Fruit fly (Drosophila melanogaster) whole organism, embryonic: ENCODE data around the gene CG8281.

Experiments
- Adf1 ChIP-seq: fragments of 200-800 bp; sonication (Bioruptor generic); IDR thresholded peaks from 2 replicates; pipeline ENCODE4 v1.3.6; 2022; ENCODE audit warnings: missing biosample characterization, missing genetic modification characterization
- Asciz ChIP-seq: fragments of 200-800 bp; sonication (Bioruptor generic); optimal IDR thresholded peaks from 2 replicates; lab custom pipeline; 2017; ENCODE audit warnings: missing biosample characterization, mild to moderate bottlenecking, missing genetic modification characterization, missing genetic modification reagents
- BEAF-32 ChIP-seq: fragments of 200-800 bp; sonication (Bioruptor generic); optimal IDR thresholded peaks from 3 replicates; lab custom pipeline; 2017; ENCODE audit warnings: missing biosample characterization, missing genetic modification characterization, mild to moderate bottlenecking, moderate library complexity, missing genetic modification reagents
- CG10267 ChIP-seq: fragments of 200-800 bp; sonication (Bioruptor generic); optimal IDR thresholded peaks from 2 replicates; lab custom pipeline; 2018; ENCODE audit warnings: missing biosample characterization, mild to moderate bottlenecking, missing genetic modification characterization, moderate library complexity
- CG10321 ChIP-seq: fragments of 200-800 bp; sonication (Bioruptor generic); IDR thresholded peaks from 2 replicates; pipeline ENCODE4 v1.3.6; 2022; ENCODE audit warnings: missing biosample characterization, missing genetic modification characterization
- CG12071 ChIP-seq: fragments of 200-800 bp; sonication (Bioruptor generic); optimal IDR thresholded peaks from 3 replicates; lab custom pipeline; 2018; ENCODE audit warnings: missing biosample characterization, mild to moderate bottlenecking, missing genetic modification characterization
- CG13287 ChIP-seq: fragments of 200-800 bp; sonication (Bioruptor generic); IDR thresholded peaks from 2 replicates; pipeline ENCODE4 v1.3.6; 2022; ENCODE audit warnings: missing biosample characterization, missing genetic modification characterization; ENCODE audit not compliant: partially characterized antibody
- CG15479 ChIP-seq: fragments of 200-800 bp; sonication (Bioruptor generic); optimal IDR thresholded peaks from 3 replicates; lab custom pipeline; 2019; ENCODE audit warnings: missing biosample characterization, mild to moderate bottlenecking, missing genetic modification characterization, moderate library complexity
- CG15696 ChIP-seq: fragments of 200-800 bp; sonication (Bioruptor generic); optimal IDR thresholded peaks from 2 replicates; lab custom pipeline; 2019; ENCODE audit warnings: missing biosample characterization, mild to moderate bottlenecking, missing genetic modification characterization, moderate library complexity
- CG17359 ChIP-seq: fragments of 200-800 bp; sonication (Bioruptor generic); optimal IDR thresholded peaks from 3 replicates; lab custom pipeline; 2018; ENCODE audit warnings: missing biosample characterization, mild to moderate bottlenecking, missing genetic modification characterization, moderate library complexity
- CG30431 ChIP-seq: fragments of 200-800 bp; sonication (Bioruptor generic); optimal IDR thresholded peaks from 2 replicates; lab custom pipeline; 2017; ENCODE audit warnings: missing biosample characterization, missing genetic modification characterization
- CG33213 ChIP-seq: fragments of 200-800 bp; sonication (Bioruptor generic); optimal IDR thresholded peaks from 3 replicates; lab custom pipeline; 2016; ENCODE audit warnings: missing biosample characterization, missing genetic modification characterization
- CG34376 ChIP-seq: fragments of 200-800 bp; sonication (Bioruptor generic); optimal IDR thresholded peaks from 2 replicates; lab custom pipeline; 2018; ENCODE audit warnings: missing biosample characterization, mild to moderate bottlenecking, missing genetic modification characterization
- CG3838 ChIP-seq: fragments of 200-800 bp; sonication (Bioruptor generic); optimal IDR thresholded peaks from 3 replicates; lab custom pipeline; 2016; ENCODE audit warnings: missing biosample characterization, missing genetic modification characterization
- CG6254 ChIP-seq: fragments of 200-800 bp; sonication (Bioruptor generic); optimal IDR thresholded peaks from 3 replicates; lab custom pipeline; 2017; ENCODE audit warnings: mild to moderate bottlenecking, missing biosample characterization, missing genetic modification reagents, missing genetic modification characterization
- CG7271 ChIP-seq: fragments of 200-800 bp; sonication (Bioruptor generic); optimal IDR thresholded peaks from 2 replicates; lab custom pipeline; 2018; ENCODE audit warnings: missing biosample characterization, mild to moderate bottlenecking, missing genetic modification characterization, moderate library complexity
- CG7372 ChIP-seq: fragments of 200-800 bp; sonication (Bioruptor generic); IDR thresholded peaks from 2 replicates; pipeline ENCODE4 v1.3.6; 2022; ENCODE audit warnings: missing biosample characterization, missing genetic modification characterization
- CG8359 ChIP-seq: fragments of 200-800 bp; sonication (Bioruptor generic); optimal IDR thresholded peaks from 2 replicates; lab custom pipeline; 2017; ENCODE audit warnings: missing biosample characterization, mild to moderate bottlenecking, missing genetic modification characterization, borderline replicate concordance
- Chrac-16 ChIP-seq: fragments of 200-800 bp; sonication (Bioruptor generic); optimal IDR thresholded peaks from 3 replicates; lab custom pipeline; 2016; ENCODE audit warnings: missing biosample characterization, missing genetic modification characterization
- CoRest ChIP-seq: fragments of 200-800 bp; sonication (Bioruptor generic); optimal IDR thresholded peaks from 3 replicates; lab custom pipeline; 2018; ENCODE audit warnings: missing biosample characterization, mild to moderate bottlenecking, missing genetic modification characterization, moderate library complexity
- Dref ChIP-seq: fragments of 200-800 bp; sonication (Bioruptor generic); IDR thresholded peaks from 2 replicates; pipeline ENCODE4 v1.3.6; 2022; ENCODE audit warnings: missing biosample characterization, missing genetic modification characterization
- ERR ChIP-seq: fragments of 200-800 bp; sonication (Bioruptor generic); optimal IDR thresholded peaks from 2 replicates; lab custom pipeline; 2016; ENCODE audit warnings: missing biosample characterization, missing genetic modification characterization
- HLH54F ChIP-seq: fragments of 200-800 bp; sonication (Bioruptor generic); optimal IDR thresholded peaks from 3 replicates; lab custom pipeline; 2016; ENCODE audit warnings: missing biosample characterization, missing genetic modification characterization
- HLHmδ ChIP-seq: fragments of 200-800 bp; sonication (Bioruptor generic); optimal IDR thresholded peaks from 2 replicates; lab custom pipeline; 2018; ENCODE audit warnings: missing biosample characterization, mild to moderate bottlenecking, missing genetic modification characterization, moderate library complexity
- HmgZ ChIP-seq: fragments of 200-800 bp; sonication (Bioruptor generic); optimal IDR thresholded peaks from 2 replicates; lab custom pipeline; 2018; ENCODE audit warnings: missing biosample characterization, mild to moderate bottlenecking, missing genetic modification characterization
- Med ChIP-seq: fragments of 200-800 bp; sonication (Bioruptor generic); peaks from one replicate; lab custom pipeline; 2016; ENCODE audit warnings: missing biosample characterization, missing genetic modification characterization, mild to moderate bottlenecking, inconsistent platforms, moderate library complexity
- Ravus ChIP-seq: fragments of 200-800 bp; sonication (Bioruptor generic); IDR thresholded peaks from 2 replicates; pipeline ENCODE4 v1.3.6; 2022; ENCODE audit warnings: missing biosample characterization, missing genetic modification characterization
- al ChIP-seq: fragments of 200-800 bp; sonication (Bioruptor generic); IDR thresholded peaks from 2 replicates; pipeline ENCODE4 v1.3.6; 2022; ENCODE audit warnings: missing biosample characterization, missing genetic modification characterization
- aop ChIP-seq: fragments of 200-800 bp; sonication (Bioruptor generic); IDR thresholded peaks from 2 replicates; pipeline ENCODE4 v1.3.6; 2022; ENCODE audit warnings: missing biosample characterization, missing genetic modification characterization
- ash1 ChIP-seq: fragments of 200-800 bp; sonication (Bioruptor generic); optimal IDR thresholded peaks from 2 replicates; lab custom pipeline; 2018; ENCODE audit warnings: missing biosample characterization, mild to moderate bottlenecking, missing genetic modification characterization
- bbx ChIP-seq: fragments of 200-800 bp; sonication (Bioruptor generic); IDR thresholded peaks from 2 replicates; pipeline ENCODE4 v1.3.6; 2022; ENCODE audit warnings: missing biosample characterization, missing genetic modification characterization; ENCODE audit not compliant: partially characterized antibody
- disco-r ChIP-seq: fragments of 200-800 bp; sonication (Bioruptor generic); optimal IDR thresholded peaks from 2 replicates; lab custom pipeline; 2016; ENCODE audit warnings: missing biosample characterization, missing genetic modification characterization
- dysf ChIP-seq: fragments of 200-800 bp; sonication (Bioruptor generic); IDR thresholded peaks from 3 replicates; pipeline ENCODE4 v1.3.6; 2022; ENCODE audit warnings: missing biosample characterization, missing genetic modification characterization
- exex ChIP-seq: fragments of 200-800 bp; sonication (Bioruptor generic); optimal IDR thresholded peaks from 4 replicates; lab custom pipeline; 2018; ENCODE audit warnings: missing biosample characterization, mild to moderate bottlenecking, missing genetic modification characterization, moderate library complexity
- fd3F ChIP-seq: fragments of 200-800 bp; sonication (Bioruptor generic); optimal IDR thresholded peaks from 2 replicates; lab custom pipeline; 2018; ENCODE audit warnings: missing biosample characterization, mild to moderate bottlenecking, missing genetic modification characterization, moderate library complexity
- gsb ChIP-seq: fragments of 200-800 bp; sonication (Bioruptor generic); IDR thresholded peaks from 2 replicates; pipeline ENCODE4 v1.3.6; 2022; ENCODE audit warnings: missing biosample characterization, missing genetic modification characterization
- jumu ChIP-seq: fragments of 200-800 bp; sonication (Bioruptor generic); optimal IDR thresholded peaks from 3 replicates; lab custom pipeline; 2016; ENCODE audit warnings: missing biosample characterization, missing genetic modification characterization
- kni ChIP-seq: fragments of 200-800 bp; sonication (Bioruptor generic); optimal IDR thresholded peaks from 3 replicates; lab custom pipeline; 2017; ENCODE audit warnings: mild to moderate bottlenecking, missing biosample characterization, missing genetic modification reagents, missing genetic modification characterization
- lola ChIP-seq, 3 experiments: fragments of >200 bp in 2 of 3; fragments of 200-800 bp in 1 of 3; sonication (Bioruptor generic) in 1 of 3; optimal IDR thresholded peaks; 2 replicates each; lab custom pipeline; 2017 to 2019; ENCODE audit warnings: missing biosample characterization in 3 of 3, missing genetic modification characterization in 3 of 3, mild to moderate bottlenecking in 1 of 3, moderate library complexity in 1 of 3
- nerfin-1 ChIP-seq: fragments of 200-800 bp; sonication (Bioruptor generic); optimal IDR thresholded peaks from 3 replicates; lab custom pipeline; 2019; ENCODE audit warnings: missing biosample characterization, mild to moderate bottlenecking, missing genetic modification characterization, moderate library complexity
- phol ChIP-seq: fragments of 200-800 bp; sonication (Bioruptor generic); optimal IDR thresholded peaks from 3 replicates; lab custom pipeline; 2018; ENCODE audit warnings: missing biosample characterization, mild to moderate bottlenecking, missing genetic modification characterization, moderate library complexity
- pros ChIP-seq: fragments of 200-800 bp; sonication (Bioruptor generic); optimal IDR thresholded peaks from 3 replicates; lab custom pipeline; 2019; ENCODE audit warnings: missing biosample characterization, mild to moderate bottlenecking, missing genetic modification characterization, moderate library complexity
- seq ChIP-seq: fragments of 200-800 bp; sonication (Bioruptor generic); IDR thresholded peaks from 2 replicates; pipeline ENCODE4 v1.3.6; 2022; ENCODE audit warnings: missing biosample characterization, missing genetic modification characterization
- sim ChIP-seq: fragments of 200-800 bp; sonication (Bioruptor generic); IDR thresholded peaks from 2 replicates; pipeline ENCODE4 v1.3.6; 2022; ENCODE audit warnings: missing biosample characterization, missing genetic modification characterization
- sna ChIP-seq: fragments of 200-800 bp; sonication (Bioruptor generic); IDR thresholded peaks from 2 replicates; pipeline ENCODE4 v1.3.6; 2022; ENCODE audit warnings: missing biosample characterization, missing genetic modification characterization; ENCODE audit not compliant: partially characterized antibody
- stwl ChIP-seq: fragments of 200-800 bp; sonication (Bioruptor generic); optimal IDR thresholded peaks from 3 replicates; lab custom pipeline; 2018; ENCODE audit warnings: missing biosample characterization, mild to moderate bottlenecking, missing genetic modification characterization, moderate library complexity
- tio ChIP-seq: fragments of 200-800 bp; sonication (Bioruptor generic); optimal IDR thresholded peaks from 2 replicates; lab custom pipeline; 2017; ENCODE audit warnings: missing biosample characterization, missing genetic modification characterization, inconsistent platforms
- zen ChIP-seq: fragments of 200-800 bp; sonication (Bioruptor generic); optimal IDR thresholded peaks from 3 replicates; lab custom pipeline; 2018; ENCODE audit warnings: missing biosample characterization, mild to moderate bottlenecking, missing genetic modification characterization, moderate library complexity

The CG8281 gene

DNA sequence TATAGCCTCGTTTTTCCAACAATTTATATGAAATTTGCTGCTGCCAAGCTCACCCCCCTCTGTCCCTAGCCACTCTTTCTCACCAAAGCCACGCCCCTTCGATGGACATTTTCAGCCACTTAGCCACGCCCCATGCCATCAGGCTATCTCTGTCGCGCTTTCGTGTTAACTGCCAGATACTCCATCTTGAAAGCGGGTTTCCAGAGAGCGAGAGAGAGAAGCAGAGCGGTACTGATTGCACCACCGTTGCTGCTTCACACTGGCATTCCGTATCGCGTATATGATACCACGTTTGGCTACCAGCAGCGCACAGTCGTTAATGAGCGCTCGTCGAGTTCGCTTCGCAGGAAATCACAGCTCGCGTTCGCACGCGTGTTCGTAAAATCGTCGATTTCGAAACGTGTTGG is 35.6 kb downstream of the CG8281 start, which contains the start of gene exex (continued):
- TF ChIP-seq zen (tag; lab: Kevin White, UChicago) (peak; percentile 88), phol (tag; lab: Kevin White, UChicago) (peak; percentile 83), HmgZ (tag; lab: Kevin White, UChicago) (peak; percentile 48), kni (GFP tag; lab: Kevin White, UChicago) (peak; percentile 58), Dref (GFP tag; lab: Robert Waterston, UW) (no peak), fd3F (GFP tag; lab: Kevin White, UChicago) (no peak), seq (GFP tag; lab: Robert Waterston, UW) (peak; percentile 81), sna (GFP tag; lab: Robert Waterston, UW) (peak; percentile 44; the same call in 1 of the 2 replicates), ERR (no peak), CG8359 (GFP tag; lab: Kevin White, UChicago) (no peak), CoRest (tag; lab: Kevin White, UChicago) (peak; percentile 25), jumu (GFP tag; lab: Kevin White, UChicago) (no peak), CG6254 (GFP tag; lab: Kevin White, UChicago) (no peak), Ravus (GFP tag; lab: Robert Waterston, UW) (no peak), pros (GFP tag; lab: Kevin White, UChicago) (peak; percentile 47), aop (no peak), Chrac-16 (no peak), stwl (tag; lab: Kevin White, UChicago) (no peak), CG33213 (GFP tag; lab: Kevin White, UChicago) (peak; percentile 1), bbx (GFP tag; lab: Robert Waterston, UW) (peak; percentile 46), CG15479 (GFP tag; lab: Kevin White, UChicago) (peak; percentile 15), CG17359 (tag; lab: Kevin White, UChicago) (no peak), HLHmδ (GFP tag; lab: Kevin White, UChicago) (peak; percentile 36), sim (GFP tag; lab: Robert Waterston, UW) (no peak), disco-r (GFP tag; lab: Kevin White, UChicago) (no peak), CG15696 (tag; lab: Kevin White, UChicago) (no peak), Med (GFP tag; lab: Kevin White, UChicago) (peak; percentile 73), BEAF-32 (GFP tag; lab: Kevin White, UChicago) (no peak), Adf1 (GFP tag; lab: Robert Waterston, UW) (peak; percentile 67), CG10321 (GFP tag; lab: Robert Waterston, UW) (peak; percentile 92), ash1 (GFP tag; lab: Kevin White, UChicago) (peak; percentile 83), CG13287 (GFP tag; lab: Robert Waterston, UW) (peak; percentile 20; the same call in 1 of the 2 replicates), CG34376 (GFP tag; lab: Kevin White, UChicago) (peak; percentile 30), CG7271 (tag; lab: Kevin White, UChicago) (no peak), al (GFP tag; lab: Robert Waterston, UW) (no peak), CG10267 (tag; lab: Kevin White, UChicago) (peak; percentile 6), CG12071 (GFP tag; lab: Kevin White, UChicago) (peak; percentile 10), nerfin-1 (tag; lab: Kevin White, UChicago) (peak; percentile 41), HLH54F (no peak)

DNA sequence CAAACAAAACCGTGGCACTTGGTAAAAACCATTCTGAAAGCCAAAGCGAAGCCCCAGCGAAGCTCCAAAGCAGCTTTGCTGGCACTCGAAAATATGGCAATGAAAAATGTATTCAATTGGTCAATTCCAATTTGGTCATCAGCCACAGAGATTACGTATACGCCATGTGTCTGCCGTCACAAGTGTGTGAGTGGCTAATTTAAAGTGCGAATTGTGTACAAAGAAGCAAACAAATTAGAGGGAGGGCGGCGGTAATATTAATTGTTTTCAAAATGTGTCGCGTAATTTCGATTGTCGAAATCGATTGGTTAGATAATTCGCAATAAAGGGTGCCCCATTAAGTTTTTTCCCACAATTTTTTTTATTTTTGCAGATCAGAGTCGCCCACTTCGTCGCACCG is 37.5 kb downstream of the CG8281 start:
- no peak for TF ChIP-seq lola (GFP tag; optimal IDR thresholded peaks at IDR 0.05; lab: Kevin White, UChicago)
- no peak for TF ChIP-seq CG3838 (GFP tag; lab: Kevin White, UChicago)
- TF ChIP-seq gsb (GFP tag; lab: Robert Waterston, UW) = no peak
- peak; percentile 85 for TF ChIP-seq exex (tag; lab: Kevin White, UChicago)
- no peak for TF ChIP-seq dysf (GFP tag; lab: Robert Waterston, UW)
- peak; percentile 51; the same call in 1 of the 2 replicates for TF ChIP-seq CG7372 (GFP tag; lab: Robert Waterston, UW)
- TF ChIP-seq Med (GFP tag; lab: Kevin White, UChicago) = peak; percentile 17
- TF ChIP-seq tio (GFP tag; lab: Kevin White, UChicago) = no peak
- no peak for TF ChIP-seq Asciz (GFP tag; lab: Kevin White, UChicago)
- TF ChIP-seq CG30431 = no peak
